Worm (Caenorhabditis elegans): Measurements from ENCODE around the gene nog-1.
"Not testable (repeated sequence)": the region's sequence is repeated elsewhere in the genome, so short reads cannot be mapped to it uniquely, and the experiment has no call there.

The nog-1 gene

ce11 chrIV:385150-385937 lies 8.3 kb upstream of the nog-1 start, which contains the start of gene rps-24 (continued):
- TF ChIP-seq bed-2 (GFP tag; IDR thresholded peaks at IDR 0.05) (peak; percentile 97), snpc-4 (tag; optimal IDR thresholded peaks at IDR 0.05) (peak; percentile 55 to 83 (median 78)), chd-7 (tag; optimal IDR thresholded peaks at IDR 0.05) (peak; percentile 58), attf-3 (GFP tag; conservative IDR thresholded peaks at IDR 0.05) (peak; percentile 86), B0019.2 (GFP tag; conservative IDR thresholded peaks at IDR 0.05) (peak; percentile 99), hsf-1 (GFP tag; IDR thresholded peaks at IDR 0.05) (peak; percentile 82), aptf-3 (GFP tag; IDR thresholded peaks at IDR 0.05) (peak; percentile 68; the same call in 1 of the 2 replicates), snpc-1.3 (tag; optimal IDR thresholded peaks at IDR 0.05; ENCODE audit: insufficient read depth) (peak; percentile 26), cebp-1 (GFP tag; IDR thresholded peaks at IDR 0.05) (peak; percentile 87), cebp-1 (tag; optimal IDR thresholded peaks at IDR 0.05) (peak; percentile 90), rcor-1 (GFP tag; IDR thresholded peaks at IDR 0.05) (peak; percentile 97), snpc-3.4 (tag; optimal IDR thresholded peaks at IDR 0.05) (peak; percentile 49), hmg-20 (GFP tag; IDR thresholded peaks at IDR 0.05) (peak; percentile 71), K11D2.4 (GFP tag; IDR thresholded peaks at IDR 0.05) (peak; percentile 96), lin-35 (GFP tag; optimal IDR thresholded peaks at IDR 0.05) (peak in 1 of 3 experiments; percentile 82), B0261.1 (tag; optimal IDR thresholded peaks at IDR 0.05) (peak; percentile 27), F23B12.7 (tag; optimal IDR thresholded peaks at IDR 0.05; ENCODE audit: insufficient read depth) (peak; percentile 73), lin-40 (tag; optimal IDR thresholded peaks at IDR 0.05) (peak; percentile 93), mcd-1 (GFP tag; IDR thresholded peaks at IDR 0.05) (peak; percentile 93), athp-1 (tag; optimal IDR thresholded peaks at IDR 0.05) (peak; percentile 95), ceh-27 (GFP tag; optimal IDR thresholded peaks at IDR 0.05) (peak; percentile 92), unc-130 (GFP tag; optimal IDR thresholded peaks at IDR 0.05) (peak; percentile 88), B0336.3 (GFP tag; IDR thresholded peaks at IDR 0.05) (peak; percentile 85), Y53F4B.3 (GFP tag; IDR thresholded peaks at IDR 0.05) (peak; percentile 92), efl-1 (GFP tag; optimal IDR thresholded peaks at IDR 0.05) (peak; percentile 56), gei-17 (GFP tag; optimal IDR thresholded peaks at IDR 0.05) (peak; percentile 35), ceh-100 (GFP tag; IDR thresholded peaks at IDR 0.05) (peak; percentile 100), akir-1 (GFP tag; optimal IDR thresholded peaks at IDR 0.05) (peak; percentile 40), rec-8 (tag; optimal IDR thresholded peaks at IDR 0.05) (peak; percentile 48 to 61), nhr-80 (tag; optimal IDR thresholded peaks at IDR 0.05) (peak; percentile 83), madf-6 (GFP tag; IDR thresholded peaks at IDR 0.05) (peak; percentile 87), F37B4.10 (GFP tag; IDR thresholded peaks at IDR 0.05) (peak; percentile 93; the same call in 1 of the 2 replicates), Y67H2A.10 (GFP tag; conservative IDR thresholded peaks at IDR 0.05) (peak; percentile 96), madf-8 (GFP tag; conservative IDR thresholded peaks at IDR 0.05) (peak; percentile 79), ceh-58 (GFP tag; IDR thresholded peaks at IDR 0.05) (peak; percentile 91; the same call in 1 of the 2 replicates), Y95B8A.8 (GFP tag; IDR thresholded peaks at IDR 0.05) (peak; percentile 99), lin-54 (GFP tag; optimal IDR thresholded peaks at IDR 0.05) (peak; percentile 85), lir-1 (GFP tag; conservative IDR thresholded peaks at IDR 0.05) (peak; percentile 95), pbrm-1 (GFP tag; IDR thresholded peaks at IDR 0.05) (peak; percentile 97), aptf-2 (GFP tag; conservative IDR thresholded peaks at IDR 0.05) (peak; percentile 95), ekl-4 (GFP tag; IDR thresholded peaks at IDR 0.05) (peak; percentile 96), repo-1 (tag; optimal IDR thresholded peaks at IDR 0.05) (peak; percentile 61), ztf-26 (tag; optimal IDR thresholded peaks at IDR 0.05) (peak; percentile 90), F22D6.2 (tag; optimal IDR thresholded peaks at IDR 0.05) (peak; percentile 47), C06A6.2 (GFP tag; conservative IDR thresholded peaks at IDR 0.05) (peak; percentile 93)
- TF ChIP-seq snpc-4 (GFP tag; optimal IDR thresholded peaks at IDR 0.05) = not testable (repeated sequence)

Data from whole organism, young adult.